Worm (Caenorhabditis elegans) whole organism, L4 larva: Measurements from ENCODE around the gene col-165.

ENCODE experiments used
- aly-2 ChIP-seq: sonication (generic microtip); optimal IDR thresholded peaks from 2 replicates; lab custom pipeline; 2018; ENCODE audit warnings: missing biosample characterization, missing genetic modification characterization
- dmd-9 ChIP-seq: fragments of 200-800 bp; sonication (Bioruptor generic); IDR thresholded peaks from 2 replicates; pipeline ENCODE4 v1.3.6; 2022; ENCODE audit warnings: missing genetic modification reagents, missing genetic modification characterization, missing compliant biosample characterization
- egl-27 ChIP-seq: sonication (generic microtip); optimal IDR thresholded peaks from 3 replicates; lab custom pipeline; 2017; ENCODE audit warnings: missing biosample characterization, missing genetic modification reagents, missing genetic modification characterization
- nhr-28 ChIP-seq: fragments of 150-350 bp; optimal IDR thresholded peaks from 2 replicates; lab custom pipeline; 2014; ENCODE audit warnings: missing biosample characterization, missing genetic modification characterization

DNA sequence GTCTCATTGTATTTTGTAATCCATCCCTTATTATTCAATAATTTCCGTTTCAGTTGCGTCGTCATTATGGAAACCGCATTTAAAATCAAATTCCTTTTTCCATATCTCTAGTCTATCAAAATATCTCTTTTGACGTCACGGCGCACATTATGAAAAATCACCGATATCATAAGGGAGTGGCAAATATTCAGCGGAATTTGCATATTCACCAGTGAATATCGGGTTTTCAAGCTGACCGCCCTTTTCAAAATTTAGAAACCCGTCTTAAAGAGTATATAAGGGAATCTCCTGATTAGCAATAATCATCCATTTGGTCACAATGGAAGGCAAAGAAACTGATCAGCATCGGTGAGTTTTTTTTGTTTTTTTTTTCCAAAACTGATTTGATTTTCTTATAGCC is at the start of gene col-165:
- TF ChIP-seq aly-2 (tag; lab: Kevin White, UChicago) (no peak), dmd-9 (GFP tag; lab: Robert Waterston, UW) (no peak), nhr-28 (tag; lab: Kevin White, UChicago) (no peak), egl-27 (no peak)
